Worm (Caenorhabditis elegans): ENCODE measurements around the gene kin-30.
"Not testable (repeated sequence)": the region's sequence is repeated elsewhere in the genome, so short reads cannot be mapped to it uniquely, and the experiment has no call there.

Gene kin-30

DNA sequence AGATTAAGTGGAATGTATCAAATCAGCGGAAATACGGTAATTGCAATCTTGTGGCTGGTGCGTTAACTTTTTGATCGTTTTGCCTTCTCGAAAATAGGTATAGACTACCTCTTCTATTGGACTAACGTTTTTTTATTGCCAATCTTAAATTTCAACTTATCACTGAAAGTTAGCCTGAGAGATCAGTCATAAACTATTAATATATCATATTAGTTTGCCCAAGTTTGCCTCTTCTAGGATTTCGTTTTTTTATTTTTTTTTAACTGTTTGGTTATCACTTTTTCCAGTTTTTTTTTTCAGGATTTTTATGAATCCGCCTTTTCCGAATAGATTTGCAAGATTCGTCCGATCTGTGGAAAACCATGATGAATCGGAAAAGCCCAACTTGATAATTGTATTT, at the start of gene kin-30:
Gene kin-30 (plus strand): TSS at position 301 of the 400 bp plus-strand sequence.
- TF ChIP-seq nhr-21 (tag; optimal IDR thresholded peaks at IDR 0.05): no peak
- TF ChIP-seq nhr-25 (tag; optimal IDR thresholded peaks at IDR 0.05): no peak
- TF ChIP-seq lsy-2 (tag; optimal IDR thresholded peaks at IDR 0.05): no peak
- no peak for TF ChIP-seq sma-9 (GFP tag; optimal IDR thresholded peaks at IDR 0.05)
- TF ChIP-seq sma-9 (tag; optimal IDR thresholded peaks at IDR 0.05): no peak
- TF ChIP-seq elt-3 (tag; optimal IDR thresholded peaks at IDR 0.05): no peak
- TF ChIP-seq unc-62 (GFP tag; optimal IDR thresholded peaks at IDR 0.05): no peak
- no peak for TF ChIP-seq R02D3.7 (tag; optimal IDR thresholded peaks at IDR 0.05)
- no peak for TF ChIP-seq unc-39 (tag; optimal IDR thresholded peaks at IDR 0.05)
- no peak for TF ChIP-seq ceh-16 (tag; optimal IDR thresholded peaks at IDR 0.05)
- TF ChIP-seq nhr-77 (tag; optimal IDR thresholded peaks at IDR 0.05): no peak
- TF ChIP-seq snpc-4 (tag; optimal IDR thresholded peaks at IDR 0.05): no peak
- TF ChIP-seq nhr-10 (tag; optimal IDR thresholded peaks at IDR 0.05): no peak
- no peak for TF ChIP-seq nhr-12 (tag; optimal IDR thresholded peaks at IDR 0.05)
- no peak for TF ChIP-seq nhr-6 (tag; optimal IDR thresholded peaks at IDR 0.05)
- TF ChIP-seq lin-11 (tag; optimal IDR thresholded peaks at IDR 0.05): no peak
- TF ChIP-seq lin-39 (tag; optimal IDR thresholded peaks at IDR 0.05): no peak
- no peak for TF ChIP-seq sma-3 (GFP tag; optimal IDR thresholded peaks at IDR 0.05)
- no peak for TF ChIP-seq ztf-4 (tag; optimal IDR thresholded peaks at IDR 0.05)
- TF ChIP-seq crh-2 (tag; optimal IDR thresholded peaks at IDR 0.05): no peak

DNA sequence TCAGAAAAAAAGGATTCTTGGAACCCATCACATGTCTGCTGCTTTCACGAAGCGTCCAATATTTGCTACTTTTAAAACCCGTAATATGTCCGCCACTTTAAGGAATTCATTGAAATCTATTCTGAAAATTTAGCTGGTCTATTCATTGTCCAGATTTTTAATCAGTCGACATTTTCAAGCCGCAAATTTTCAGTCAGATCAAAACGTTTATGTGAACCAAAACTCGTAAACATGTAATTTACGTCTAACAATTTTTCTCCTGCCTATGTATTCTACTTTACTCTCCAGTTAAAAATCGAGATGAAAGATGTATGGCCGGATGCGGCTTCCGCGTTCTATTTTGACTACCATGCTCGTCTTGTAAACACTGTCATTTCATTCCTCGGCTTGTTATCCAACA, 46.6 kb upstream of the kin-30 start, which contains the start of gene srw-1:
Gene srw-1 (plus strand): TSS at position 301 of the 400 bp plus-strand sequence.
- no peak for TF ChIP-seq nhr-6 (tag; optimal IDR thresholded peaks at IDR 0.05)
- TF ChIP-seq sma-9 (GFP tag; optimal IDR thresholded peaks at IDR 0.05): no peak
- no peak for TF ChIP-seq sma-9 (tag; optimal IDR thresholded peaks at IDR 0.05)
- no peak for TF ChIP-seq mab-5 (tag; optimal IDR thresholded peaks at IDR 0.05)
- TF ChIP-seq ama-1 (optimal IDR thresholded peaks at IDR 0.05): no peak
- TF ChIP-seq blmp-1 (tag; optimal IDR thresholded peaks at IDR 0.05; ENCODE audit: insufficient read depth): no peak
- TF ChIP-seq egl-27 (tag; optimal IDR thresholded peaks at IDR 0.05): no peak
- no peak for TF ChIP-seq nhr-77 (tag; optimal IDR thresholded peaks at IDR 0.05)
- TF ChIP-seq nhr-25 (tag; optimal IDR thresholded peaks at IDR 0.05): no peak
- TF ChIP-seq C34F6.9 (tag; optimal IDR thresholded peaks at IDR 0.05): no peak
- no peak for TF ChIP-seq dmd-4 (tag; optimal IDR thresholded peaks at IDR 0.05)

DNA sequence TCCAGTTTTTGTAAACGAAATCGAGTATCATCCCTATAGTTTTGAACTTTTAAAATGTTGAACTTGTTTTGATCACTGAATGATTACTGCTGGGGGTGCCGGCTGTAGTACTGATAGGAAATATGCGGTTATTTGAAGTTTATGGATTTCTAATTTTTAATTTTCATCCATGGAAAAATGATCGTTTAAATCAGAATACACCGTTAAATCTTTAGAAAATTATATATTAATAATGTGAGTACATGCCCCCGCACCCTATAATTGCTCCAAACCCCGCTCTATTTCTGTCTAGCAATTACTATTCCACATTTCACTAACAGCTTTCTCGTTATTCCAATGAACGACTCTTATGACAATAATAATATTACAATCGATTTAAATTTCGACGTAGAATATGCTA, 44.8 kb upstream of the kin-30 start, which contains the start of gene Y75B12B.10:
Gene Y75B12B.10 (plus strand): TSS at position 301 of the 400 bp plus-strand sequence.
- TF ChIP-seq gmeb-1 (tag; optimal IDR thresholded peaks at IDR 0.05) (no peak), ZK546.5 (tag; optimal IDR thresholded peaks at IDR 0.05) (no peak), nhr-10 (tag; optimal IDR thresholded peaks at IDR 0.05) (no peak), peb-1 (tag; optimal IDR thresholded peaks at IDR 0.05) (no peak), nhr-23 (tag; optimal IDR thresholded peaks at IDR 0.05) (no peak), alr-1 (tag; optimal IDR thresholded peaks at IDR 0.05) (no peak), elt-3 (tag; optimal IDR thresholded peaks at IDR 0.05) (no peak), nhr-237 (tag; optimal IDR thresholded peaks at IDR 0.05) (no peak), ama-1 (optimal IDR thresholded peaks at IDR 0.05) (no peak), unc-55 (GFP tag; optimal IDR thresholded peaks at IDR 0.05) (no peak), nhr-21 (tag; optimal IDR thresholded peaks at IDR 0.05) (no peak), nhr-6 (tag; optimal IDR thresholded peaks at IDR 0.05) (no peak), egl-27 (tag; optimal IDR thresholded peaks at IDR 0.05) (no peak), lin-13 (GFP tag; optimal IDR thresholded peaks at IDR 0.05) (no peak), mbf-1 (tag; optimal IDR thresholded peaks at IDR 0.05) (no peak)

DNA sequence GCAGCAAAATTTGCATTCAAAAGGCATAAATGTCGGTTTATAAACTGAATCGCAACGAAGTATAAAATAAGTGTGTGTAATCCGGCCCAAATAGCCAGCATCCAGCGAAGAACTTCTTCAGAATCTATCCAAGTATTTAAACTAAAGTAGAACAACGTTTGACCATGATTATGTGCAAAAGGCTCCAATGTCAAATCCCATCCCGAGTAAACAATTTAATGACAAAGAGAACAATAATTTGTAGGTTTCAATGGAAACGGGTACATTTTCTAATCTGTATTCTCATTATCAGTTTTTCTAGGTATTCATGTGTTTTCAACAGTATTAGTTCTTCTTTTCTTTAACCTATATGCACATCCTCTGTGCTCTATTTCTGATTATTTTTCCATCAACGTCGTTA, 36.9 kb upstream of the kin-30 start, which contains the start of gene C41G6.12:
Gene C41G6.12 (minus strand): TSS at position 101 of the 400 bp plus-strand sequence.
- TF ChIP-seq sem-4 (tag; optimal IDR thresholded peaks at IDR 0.05); unc-62 (GFP tag; optimal IDR thresholded peaks at IDR 0.05); elt-3 (tag; optimal IDR thresholded peaks at IDR 0.05): not testable (repeated sequence)

DNA sequence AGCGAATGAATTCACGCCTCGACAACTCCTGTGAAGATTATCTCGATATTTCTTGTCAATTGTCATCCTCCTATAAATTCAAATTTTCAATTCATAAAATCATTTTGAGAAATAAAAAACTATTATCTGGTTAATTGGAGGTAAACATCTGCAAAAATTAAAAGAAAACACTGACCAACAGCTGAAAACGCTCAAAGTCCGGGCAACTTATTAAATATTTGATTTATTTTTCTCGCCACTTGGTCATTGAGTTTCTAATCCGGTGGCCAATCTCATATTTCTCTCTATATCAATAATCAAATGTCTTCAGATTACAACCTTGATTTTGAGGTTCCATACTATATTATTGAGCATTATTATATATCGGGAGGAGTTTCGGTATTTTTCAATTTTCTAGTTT, 32.7 kb upstream of the kin-30 start, which contains the start of gene sri-24:
Gene sri-24 (plus strand): TSS at position 301 of the 400 bp plus-strand sequence.
- not testable (repeated sequence) for TF ChIP-seq sma-9 (GFP tag; optimal IDR thresholded peaks at IDR 0.05); sma-9 (tag; optimal IDR thresholded peaks at IDR 0.05); ceh-16 (tag; optimal IDR thresholded peaks at IDR 0.05); mbf-1 (tag; optimal IDR thresholded peaks at IDR 0.05)
